Worm (Caenorhabditis elegans) whole organism, L4/young adult: ENCODE measurements around the gene T07H3.8.

Source experiments
- W03F9.2 ChIP-seq: fragments of 150-350 bp; optimal IDR thresholded peaks from 2 replicates; lab custom pipeline; 2014; ENCODE audit warnings: missing biosample characterization, missing genetic modification characterization
- him-1 ChIP-seq: sonication (generic microtip); optimal IDR thresholded peaks from 2 replicates; lab custom pipeline; 2016; ENCODE audit warnings: missing genotype, missing genetic modification reagents, missing genetic modification characterization, missing compliant biosample characterization

- TF ChIP-seq W03F9.2 = no peak
- TF ChIP-seq him-1 (tag; lab: Kevin White, UChicago) = no peak
Observed at ce11 chrII:1576772-1577171, 9.6 kb upstream of the T07H3.8 start.
